Fruit fly (Drosophila melanogaster): Measurements from ENCODE around the gene RpS14b.

Gene RpS14b

dm6 chrX:7901153-7902038 lies 33.3 kb upstream of the RpS14b start, which contains the start of the genes RpS6 and bys (continued):
- TF ChIP-seq ash1 (GFP tag; optimal IDR thresholded peaks at IDR 0.05) = no peak
- TF ChIP-seq MESR4 (GFP tag; optimal IDR thresholded peaks at IDR 0.05) = peak; percentile 93
- no peak for TF ChIP-seq CG3407 (GFP tag; optimal IDR thresholded peaks at IDR 0.05)
- TF ChIP-seq CG32532 (GFP tag; IDR thresholded peaks at IDR 0.05) = peak; percentile 73
- peak; percentile 67 for TF ChIP-seq CG3281 (GFP tag; optimal IDR thresholded peaks at IDR 0.05)
- TF ChIP-seq Fer2 (tag; optimal IDR thresholded peaks at IDR 0.05) = no peak
- TF ChIP-seq CG6175 (GFP tag; IDR thresholded peaks at IDR 0.05) = 0 out of 3 replicates have a peak, but pooled peaks have one; percentile 13
- peak; percentile 50 for TF ChIP-seq gem (tag; optimal IDR thresholded peaks at IDR 0.05)
- no peak for TF ChIP-seq CG3838 (GFP tag; optimal IDR thresholded peaks at IDR 0.05)
- peak; percentile 19 for TF ChIP-seq CG4617 (GFP tag; optimal IDR thresholded peaks at IDR 0.05; ENCODE audit: borderline replicate concordance)
- peak; percentile 61 for TF ChIP-seq Sox100B (GFP tag; optimal IDR thresholded peaks at IDR 0.05)
- no peak for TF ChIP-seq CG11398 (GFP tag; optimal IDR thresholded peaks at IDR 0.05)
- TF ChIP-seq CG15269 (tag; optimal IDR thresholded peaks at IDR 0.05) = peak; percentile 24
- TF ChIP-seq D19A (tag; optimal IDR thresholded peaks at IDR 0.05) = no peak
- peak; percentile 91 for TF ChIP-seq CG2116 (GFP tag; optimal IDR thresholded peaks at IDR 0.05)
- peak; percentile 34 for TF ChIP-seq CG17802 (tag; optimal IDR thresholded peaks at IDR 0.05)
- no peak for TF ChIP-seq jing (GFP tag; optimal IDR thresholded peaks at IDR 0.05)
- peak; percentile 49 for TF ChIP-seq zfh2 (GFP tag; optimal IDR thresholded peaks at IDR 0.05)
- TF ChIP-seq dmrt99B (tag; optimal IDR thresholded peaks at IDR 0.05) = peak; percentile 19
- no peak for TF ChIP-seq CG1647 (GFP tag; optimal IDR thresholded peaks at IDR 0.05)
- TF ChIP-seq CG12659 (GFP tag; optimal IDR thresholded peaks at IDR 0.05) = peak; percentile 65
- TF ChIP-seq Hr39 (optimal IDR thresholded peaks at IDR 0.05) = no peak
- peak; percentile 51 for TF ChIP-seq CG10431 (GFP tag; optimal IDR thresholded peaks at IDR 0.05)
- no peak for TF ChIP-seq Xrp1 (GFP tag; IDR thresholded peaks at IDR 0.05)
- TF ChIP-seq Vsx1 (GFP tag; optimal IDR thresholded peaks at IDR 0.05) = no peak
- peak; percentile 30 to 31 for TF ChIP-seq dpn (GFP tag; optimal IDR thresholded peaks at IDR 0.05)
- TF ChIP-seq emc (GFP tag; optimal IDR thresholded peaks at IDR 0.05) = no peak
- peak; percentile 91 for TF ChIP-seq bbx (GFP tag; IDR thresholded peaks at IDR 0.05; ENCODE audit: partially characterized antibody)
- TF ChIP-seq sim (GFP tag; IDR thresholded peaks at IDR 0.05) = 0 out of 2 replicates have a peak, but pooled peaks have one; percentile 23
- TF ChIP-seq nerfin-2 (GFP tag; IDR thresholded peaks at IDR 0.05; ENCODE audit: partially characterized antibody) = peak; percentile 73
- TF ChIP-seq Ptx1 (GFP tag; IDR thresholded peaks at IDR 0.05) = peak; percentile 33
- TF ChIP-seq CG10462 (GFP tag; optimal IDR thresholded peaks at IDR 0.05) = no peak
- TF ChIP-seq sug (tag; optimal IDR thresholded peaks at IDR 0.05) = no peak
- no peak for TF ChIP-seq ham (GFP tag; IDR thresholded peaks at IDR 0.05)
- peak; percentile 51 for TF ChIP-seq odd (GFP tag; optimal IDR thresholded peaks at IDR 0.05)
- peak; percentile 20 for TF ChIP-seq CG8388 (GFP tag; optimal IDR thresholded peaks at IDR 0.05)
- peak; percentile 13 for TF ChIP-seq CG11723 (GFP tag; optimal IDR thresholded peaks at IDR 0.05)
- peak; percentile 22 for TF ChIP-seq nerfin-1 (tag; optimal IDR thresholded peaks at IDR 0.05)
- TF ChIP-seq Neu2 (GFP tag; optimal IDR thresholded peaks at IDR 0.05; ENCODE audit: borderline replicate concordance) = no peak
- no peak for TF ChIP-seq lov (optimal IDR thresholded peaks at IDR 0.05)
- TF ChIP-seq lov (GFP tag; IDR thresholded peaks at IDR 0.05) = 0 out of 3 replicates have a peak, but pooled peaks have one; percentile 66
- TF ChIP-seq Bteb2 (GFP tag; optimal IDR thresholded peaks at IDR 0.05) = peak; percentile 58
- no peak for TF ChIP-seq ab (GFP tag; optimal IDR thresholded peaks at IDR 0.05)
- TF ChIP-seq CG16863 (GFP tag; optimal IDR thresholded peaks at IDR 0.05) = no peak
- peak; percentile 58; the same call in 1 of the 3 replicates for TF ChIP-seq H15 (GFP tag; IDR thresholded peaks at IDR 0.05)
- no peak for TF ChIP-seq dimm (GFP tag; IDR thresholded peaks at IDR 0.05)
- no peak for TF ChIP-seq pita (GFP tag; optimal IDR thresholded peaks at IDR 0.05)
- peak; percentile 27 for TF ChIP-seq tup (GFP tag; optimal IDR thresholded peaks at IDR 0.05)
- no peak for TF ChIP-seq CG11093 (GFP tag; IDR thresholded peaks at IDR 0.05)
